3 worm cellular contexts compared by ENCODE assay signal in the genomic region with DNA sequence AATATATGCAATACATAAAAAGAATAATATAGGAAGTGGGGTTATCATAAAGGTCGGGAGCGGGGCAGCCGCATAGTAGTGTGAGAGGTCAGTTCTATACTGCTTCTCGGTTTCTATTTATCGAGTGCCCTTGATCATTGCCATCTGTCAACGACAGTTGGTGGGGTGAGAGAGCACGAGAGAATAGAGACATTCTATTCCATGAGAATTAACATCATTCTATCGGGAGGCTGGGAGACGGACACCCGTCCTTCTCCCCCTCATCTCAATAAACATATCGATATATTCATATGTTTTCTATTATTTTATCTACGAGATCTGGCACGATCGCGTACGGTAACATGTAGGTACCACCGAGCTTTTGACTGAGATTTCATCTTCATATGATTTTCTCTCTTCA.
TF ChIP-seq lines count a peak whose summit lies in the region.

Gene mps-2, minus strand, starts transcription at position 101 of the 400 bp plus-strand sequence.

TF ChIP-seq in whole organism, L1 larva, 84 proteins besides CTCF, POLR2A, EP300 and RAD21:
- peak; percentile 8 for TF ChIP-seq nhr-71 (tag; optimal IDR thresholded peaks at IDR 0.05; lab: Kevin White, UChicago)
- peak; percentile 46 for TF ChIP-seq dsc-1 (tag; optimal IDR thresholded peaks at IDR 0.05; lab: Kevin White, UChicago)

TF ChIP-seq in whole organism, late embryonic, 69 proteins besides CTCF, POLR2A, EP300 and RAD21:
- peak; percentile 9 for TF ChIP-seq unc-55 (GFP tag; optimal IDR thresholded peaks at IDR 0.05; lab: Kevin White, UChicago)

TF ChIP-seq in whole organism, mixed stage, embryonic, 35 proteins besides CTCF, POLR2A, EP300 and RAD21:
- TF ChIP-seq cnd-1 (tag; optimal IDR thresholded peaks at IDR 0.05; lab: Kevin White, UChicago), result peak; percentile 63
